Fruit fly (Drosophila melanogaster): ENCODE results near the gene CG15005.

The CG15005 gene

DNA sequence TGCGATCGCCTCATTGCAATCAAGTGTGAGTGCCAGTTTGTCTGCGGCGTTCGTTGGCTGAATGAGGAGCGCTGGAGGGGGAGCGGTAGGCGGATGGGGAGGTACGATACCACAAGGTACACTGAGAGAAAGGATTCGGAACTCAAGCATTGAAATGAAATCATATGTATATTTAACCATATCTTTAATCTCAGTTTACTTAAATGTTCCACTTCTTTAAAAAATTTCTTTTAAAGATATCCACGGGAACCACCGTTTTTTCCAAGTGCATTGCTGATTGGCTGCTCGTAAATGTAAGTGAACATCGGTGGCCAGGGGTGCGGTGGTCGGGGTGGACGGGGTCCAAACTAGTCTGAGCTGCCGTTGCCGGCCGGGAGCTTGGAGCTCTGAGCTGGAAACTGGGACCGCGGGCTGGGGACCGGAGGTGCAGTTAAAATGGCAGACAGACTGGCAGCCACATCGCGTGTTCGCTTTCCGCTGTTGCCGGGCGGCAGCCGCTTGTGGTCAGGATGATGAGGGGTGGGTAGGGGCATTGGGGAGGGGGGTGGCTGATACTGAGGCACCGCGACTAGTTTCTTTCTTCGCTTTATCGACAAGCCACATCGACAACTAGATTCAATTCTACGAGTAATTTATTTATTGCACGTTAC is 24.2 kb upstream of the CG15005 start (continued):
- TF ChIP-seq CG4328 (GFP tag; optimal IDR thresholded peaks at IDR 0.05) = peak; percentile 94
- TF ChIP-seq Ravus (GFP tag; IDR thresholded peaks at IDR 0.05) = peak; percentile 87
- peak; percentile 92 for TF ChIP-seq slbo (GFP tag; IDR thresholded peaks at IDR 0.05)
- TF ChIP-seq Asciz (GFP tag; optimal IDR thresholded peaks at IDR 0.05) = peak; percentile 95
- peak; percentile 97 for TF ChIP-seq stc (GFP tag; IDR thresholded peaks at IDR 0.05)
- peak; percentile 99 for TF ChIP-seq ATbp (GFP tag; optimal IDR thresholded peaks at IDR 0.05)
- peak; percentile 84 for TF ChIP-seq fd3F (GFP tag; optimal IDR thresholded peaks at IDR 0.05)
- TF ChIP-seq CG16815 (GFP tag; optimal IDR thresholded peaks at IDR 0.05) = peak; percentile 90
- TF ChIP-seq crol (GFP tag; IDR thresholded peaks at IDR 0.05) = peak; percentile 97
- TF ChIP-seq Vsx1 (GFP tag; optimal IDR thresholded peaks at IDR 0.05) = peak; percentile 99
- peak; percentile 93 for TF ChIP-seq CG7786 (GFP tag; optimal IDR thresholded peaks at IDR 0.05)
- TF ChIP-seq hb (GFP tag; IDR thresholded peaks at IDR 0.05; ENCODE audit: partially characterized antibody) = no peak
- peak; percentile 96 for TF ChIP-seq H2.0 (GFP tag; IDR thresholded peaks at IDR 0.05)
- TF ChIP-seq BtbVII (GFP tag; optimal IDR thresholded peaks at IDR 0.05) = peak; percentile 90
- peak; percentile 14 for TF ChIP-seq gfzf (GFP tag; optimal IDR thresholded peaks at IDR 0.05)
- peak; percentile 92 for TF ChIP-seq CG18764 (GFP tag; optimal IDR thresholded peaks at IDR 0.05)
- peak; percentile 99 for TF ChIP-seq Ets65A (GFP tag)
- peak; percentile 65 for TF ChIP-seq CTCF (GFP tag; optimal IDR thresholded peaks at IDR 0.05)
- TF ChIP-seq Dad (GFP tag; optimal IDR thresholded peaks at IDR 0.05) = peak; percentile 93
- TF ChIP-seq CG4424 (GFP tag; optimal IDR thresholded peaks at IDR 0.05) = peak; percentile 95
- TF ChIP-seq disco-r (GFP tag; optimal IDR thresholded peaks at IDR 0.05) = peak; percentile 87
- peak; percentile 92 for TF ChIP-seq CG3847 (GFP tag; IDR thresholded peaks at IDR 0.05)
- TF ChIP-seq gsb (GFP tag; IDR thresholded peaks at IDR 0.05) = peak; percentile 88
- no peak for TF ChIP-seq Lpt (GFP tag; optimal IDR thresholded peaks at IDR 0.05)
- TF ChIP-seq CG6791 (GFP tag; IDR thresholded peaks at IDR 0.05; ENCODE audit: partially characterized antibody) = no peak
- TF ChIP-seq Meics (GFP tag; optimal IDR thresholded peaks at IDR 0.05) = peak; percentile 82
- peak; percentile 91 for TF ChIP-seq CG13123 (GFP tag; optimal IDR thresholded peaks at IDR 0.05)
- TF ChIP-seq da (GFP tag; optimal IDR thresholded peaks at IDR 0.05) = peak; percentile 83
- peak; percentile 93 for TF ChIP-seq Spps (tag; optimal IDR thresholded peaks at IDR 0.05)
- no peak for TF ChIP-seq bbx (GFP tag; IDR thresholded peaks at IDR 0.05; ENCODE audit: partially characterized antibody)
- peak; percentile 92 for TF ChIP-seq CG7372 (GFP tag; IDR thresholded peaks at IDR 0.05)
- peak; percentile 98 for TF ChIP-seq Xrp1 (GFP tag; IDR thresholded peaks at IDR 0.05)
- no peak for TF ChIP-seq sna (GFP tag; IDR thresholded peaks at IDR 0.05; ENCODE audit: partially characterized antibody)
- peak; percentile 89 for TF ChIP-seq trh (GFP tag; optimal IDR thresholded peaks at IDR 0.05)
- peak; percentile 97 for TF ChIP-seq CG12219 (GFP tag; optimal IDR thresholded peaks at IDR 0.05)
- TF ChIP-seq twi (tag; optimal IDR thresholded peaks at IDR 0.05) = peak; percentile 94
- peak; percentile 95 for TF ChIP-seq Chrac-16 (GFP tag; optimal IDR thresholded peaks at IDR 0.05)
- peak; percentile 94 for TF ChIP-seq Gsc (GFP tag; IDR thresholded peaks at IDR 0.05)
- peak in 1 of 3 experiments; percentile 97 for TF ChIP-seq lola (GFP tag; optimal IDR thresholded peaks at IDR 0.05)
- peak; percentile 97 for TF ChIP-seq CG17359 (tag; optimal IDR thresholded peaks at IDR 0.05)
- peak; percentile 97 for TF ChIP-seq oc (tag; optimal IDR thresholded peaks at IDR 0.05)
- TF ChIP-seq CG7271 (tag; optimal IDR thresholded peaks at IDR 0.05) = peak; percentile 81
- TF ChIP-seq Aef1 (GFP tag; IDR thresholded peaks at IDR 0.05) = peak; percentile 95
- no peak for TF ChIP-seq Bgb (GFP tag; IDR thresholded peaks at IDR 0.05; ENCODE audit: partially characterized antibody)
- peak; percentile 95 for TF ChIP-seq CG32767 (GFP tag; IDR thresholded peaks at IDR 0.05)
- peak; percentile 94 for TF ChIP-seq tap (tag; optimal IDR thresholded peaks at IDR 0.05)
- peak; percentile 94 for TF ChIP-seq Antp (GFP tag; optimal IDR thresholded peaks at IDR 0.05)
- TF ChIP-seq gt (GFP tag; IDR thresholded peaks at IDR 0.05) = peak; percentile 94
- TF ChIP-seq CG11398 (GFP tag; optimal IDR thresholded peaks at IDR 0.05) = peak; percentile 91
- TF ChIP-seq dati (GFP tag; IDR thresholded peaks at IDR 0.05) = peak; percentile 92
- no peak for TF ChIP-seq CG34224 (GFP tag; IDR thresholded peaks at IDR 0.05; ENCODE audit: partially characterized antibody)
